Worm (Caenorhabditis elegans) whole organism, mixed stage, embryonic: Measurements from ENCODE around the gene Y105C5A.26.

Experiments used
- ces-1 ChIP-seq: fragments of 150-350 bp; optimal IDR thresholded peaks from 2 replicates; lab custom pipeline; 2014; ENCODE audit warnings: missing biosample characterization, missing genetic modification reagents, missing genetic modification characterization
- elt-1 ChIP-seq: sonication (generic microtip); optimal IDR thresholded peaks from 2 replicates; lab custom pipeline; 2017; ENCODE audit warnings: missing genetic modification characterization, mild to moderate bottlenecking, missing compliant biosample characterization, antibody characterized with exemption, moderate library complexity, borderline replicate concordance; ENCODE audit not compliant: insufficient read depth
- hlh-1 ChIP-seq: fragments of 150-350 bp; optimal IDR thresholded peaks from 2 replicates; lab custom pipeline; 2014; ENCODE audit warnings: missing biosample characterization, missing genetic modification reagents, missing genetic modification characterization
- lin-32 ChIP-seq: fragments of 200-800 bp; sonication (Bioruptor generic); optimal IDR thresholded peaks from 2 replicates; lab custom pipeline; 2018; ENCODE audit warnings: mild to moderate bottlenecking, missing genetic modification characterization, missing compliant biosample characterization
- mep-1 ChIP-seq: fragments of 150-350 bp; optimal IDR thresholded peaks from 2 replicates; lab custom pipeline; 2017; ENCODE audit warnings: missing biosample characterization, missing genetic modification reagents, missing genetic modification characterization, inconsistent platforms
- nhr-12 ChIP-seq: fragments of 150-350 bp; optimal IDR thresholded peaks from 2 replicates; lab custom pipeline; 2014; ENCODE audit warnings: missing biosample characterization, missing genetic modification characterization
- nhr-76 ChIP-seq: sonication (generic microtip); optimal IDR thresholded peaks from 2 replicates; lab custom pipeline; 2017; ENCODE audit warnings: missing biosample characterization, missing genetic modification characterization
- snpc-4 ChIP-seq: fragments of 150-350 bp; optimal IDR thresholded peaks from 2 replicates; lab custom pipeline; 2014; ENCODE audit warnings: missing biosample characterization, missing genetic modification characterization
- unc-39 ChIP-seq: fragments of 150-350 bp; optimal IDR thresholded peaks from 2 replicates; lab custom pipeline; 2014; ENCODE audit warnings: missing biosample characterization, missing genetic modification characterization
- unc-62 ChIP-seq: fragments of 150-350 bp; optimal IDR thresholded peaks from 2 replicates; lab custom pipeline; 2014; ENCODE audit warnings: missing biosample characterization, missing genetic modification reagents, missing genetic modification characterization
- ztf-11 ChIP-seq: fragments of 150-350 bp; optimal IDR thresholded peaks from 2 replicates; lab custom pipeline; 2014; ENCODE audit warnings: missing biosample characterization, missing genetic modification characterization

- TF ChIP-seq lin-32 (GFP tag; lab: Kevin White, UChicago) (no peak), unc-62 (GFP tag; lab: Kevin White, UChicago) (no peak), nhr-76 (tag; lab: Kevin White, UChicago) (no peak), mep-1 (tag; lab: Kevin White, UChicago) (no peak), ces-1 (GFP tag; lab: Kevin White, UChicago) (no peak), elt-1 (tag; lab: Kevin White, UChicago) (no peak), ztf-11 (no peak), nhr-12 (no peak), snpc-4 (tag; lab: Kevin White, UChicago) (no peak), unc-39 (no peak), hlh-1 (tag; lab: Kevin White, UChicago) (no peak)
Measured at ce11 chrIV:15693268-15693667, 11.9 kb upstream of the Y105C5A.26 start.
